Fruit fly (Drosophila melanogaster) whole organism: Measurements from ENCODE around the gene CG13005.

ENCODE experiments used
- CG8478 ChIP-seq: fragments of >200 bp; optimal IDR thresholded peaks from 2 replicates; lab custom pipeline; 2018; ENCODE audit warnings: inconsistent platforms
- Dll ChIP-seq: fragments of >200 bp; optimal IDR thresholded peaks from 2 replicates; lab custom pipeline; 2017
- EcR ChIP-seq, 2 experiments: fragments of >200 bp; optimal IDR thresholded peaks; 2 replicates each; lab custom pipeline; 2017; ENCODE audit warnings: missing biosample characterization in 2 of 2, missing genetic modification characterization in 2 of 2, missing genetic modification reagents in 2 of 2
- pan ChIP-seq: fragments of >200 bp; optimal IDR thresholded peaks from 2 replicates; lab custom pipeline; 2017
- psq ChIP-seq: fragments of >200 bp; optimal IDR thresholded peaks from 2 replicates; lab custom pipeline; 2017
- usp ChIP-seq: fragments of >200 bp; optimal IDR thresholded peaks from 2 replicates; lab custom pipeline; 2017; ENCODE audit warnings: missing biosample characterization, missing genetic modification characterization, mixed read lengths

The CG13005 gene

DNA sequence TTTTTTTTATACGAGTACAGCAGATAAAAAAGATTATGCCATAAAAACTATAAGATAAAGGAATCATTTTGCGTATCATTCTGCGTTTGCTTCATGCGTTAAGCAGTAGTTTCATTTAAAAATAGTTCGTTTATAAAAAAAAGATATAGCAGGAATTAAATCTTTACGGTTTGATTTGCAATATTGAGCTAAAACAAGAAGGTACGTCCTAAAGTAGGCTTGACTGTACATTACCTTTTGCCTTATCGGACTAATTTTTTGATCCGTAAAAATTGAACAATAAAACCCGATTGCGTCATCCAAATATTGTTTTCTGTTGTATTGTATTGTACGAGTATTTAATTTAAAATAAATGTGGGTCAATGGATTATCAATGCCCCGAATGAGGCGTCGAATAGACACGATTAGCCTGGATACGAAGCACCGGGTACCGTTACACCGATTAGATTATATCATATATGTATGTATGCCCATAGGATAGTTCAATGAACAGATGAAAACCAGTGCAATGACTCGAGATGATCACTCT lies 33.4 kb downstream of the CG13005 start:
- TF ChIP-seq psq (lab: Kevin White, UChicago) = no peak
- no peak for TF ChIP-seq Dll (lab: Kevin White, UChicago)
- TF ChIP-seq EcR (GFP tag; optimal IDR thresholded peaks at IDR 0.05; lab: Kevin White, UChicago) = no peak
- TF ChIP-seq pan = no peak
- no peak for TF ChIP-seq CG8478
- TF ChIP-seq usp (GFP tag; lab: Kevin White, UChicago) = no peak

DNA sequence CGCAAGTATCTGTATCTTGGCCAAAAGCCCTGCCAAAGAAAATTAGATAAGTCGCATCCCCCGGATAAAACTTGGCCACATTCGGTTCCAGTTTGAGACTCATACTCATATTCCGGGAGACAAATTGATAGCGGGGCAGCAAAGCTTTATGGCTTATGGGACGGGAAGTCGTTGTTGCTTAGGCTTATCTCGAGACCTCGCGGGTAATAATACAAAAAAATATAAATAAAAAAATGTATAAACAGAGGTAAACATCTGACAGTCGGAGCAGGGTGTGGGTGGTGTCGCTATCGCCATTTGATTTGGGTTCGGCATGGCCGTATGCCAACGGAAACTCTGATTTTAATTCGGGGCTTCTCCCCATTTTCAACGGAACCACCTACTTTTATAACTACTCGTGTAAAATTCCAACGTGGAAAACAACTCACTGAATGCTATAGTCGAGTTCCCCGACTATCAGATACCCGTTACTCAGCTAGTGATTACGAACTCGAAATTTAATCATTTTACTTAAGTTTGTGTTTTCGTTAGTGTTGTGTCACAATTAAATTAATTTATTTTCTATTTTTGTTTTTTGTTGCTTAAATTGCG lies 34.2 kb downstream of the CG13005 start:
- TF ChIP-seq usp (GFP tag; lab: Kevin White, UChicago) = no peak
- TF ChIP-seq psq (lab: Kevin White, UChicago) = no peak
- no peak for TF ChIP-seq CG8478
- TF ChIP-seq EcR (GFP tag; optimal IDR thresholded peaks at IDR 0.05; lab: Kevin White, UChicago) = no peak
- no peak for TF ChIP-seq Dll (lab: Kevin White, UChicago)
- no peak for TF ChIP-seq pan

DNA sequence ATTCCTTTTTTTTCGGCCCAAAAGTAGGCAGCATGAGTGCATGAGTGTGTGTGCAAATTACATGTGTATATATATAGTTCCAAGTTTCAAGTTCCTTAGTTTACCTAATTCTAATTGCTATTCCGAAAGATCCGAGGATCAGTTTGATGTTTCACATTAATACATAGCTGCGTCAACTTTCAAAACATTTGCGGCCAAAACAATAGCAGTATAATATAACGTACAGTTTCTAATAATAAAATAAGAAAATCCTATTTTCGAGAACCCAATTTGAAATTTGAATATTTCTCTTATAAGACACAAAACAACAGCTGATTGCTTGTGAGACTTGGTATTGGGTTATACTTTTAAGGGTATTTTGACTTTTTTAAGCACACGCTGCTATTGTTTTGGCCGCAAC lies 35.6 kb downstream of the CG13005 start:
- TF ChIP-seq Dll (lab: Kevin White, UChicago) (no peak), CG8478 (no peak), psq (lab: Kevin White, UChicago) (no peak), EcR (GFP tag; optimal IDR thresholded peaks at IDR 0.05; lab: Kevin White, UChicago) (no peak), pan (no peak)

DNA sequence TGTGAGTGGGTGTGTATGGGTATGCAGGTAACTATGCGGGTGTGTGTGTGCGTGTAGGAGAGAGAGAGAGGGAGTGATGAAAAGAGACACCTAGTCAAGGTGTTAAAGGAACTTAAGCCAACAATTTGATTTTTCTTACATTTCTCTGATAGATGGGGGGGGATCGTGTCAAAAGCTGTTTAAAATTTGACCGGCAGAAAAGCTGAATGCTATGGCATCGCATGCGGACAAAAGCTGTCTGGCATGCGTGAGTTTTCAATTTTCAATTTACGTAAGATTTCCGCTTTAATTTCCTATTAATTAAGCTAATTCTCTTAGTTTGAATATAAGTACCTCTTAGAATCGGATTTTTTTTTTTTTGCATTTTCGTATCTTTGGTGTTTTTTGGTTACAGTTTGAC lies 36.5 kb downstream of the CG13005 start:
- TF ChIP-seq CG8478 (no peak), pan (no peak), EcR (GFP tag; optimal IDR thresholded peaks at IDR 0.05; lab: Kevin White, UChicago) (no peak), psq (lab: Kevin White, UChicago) (no peak), Dll (lab: Kevin White, UChicago) (no peak), usp (GFP tag; lab: Kevin White, UChicago) (no peak)

DNA sequence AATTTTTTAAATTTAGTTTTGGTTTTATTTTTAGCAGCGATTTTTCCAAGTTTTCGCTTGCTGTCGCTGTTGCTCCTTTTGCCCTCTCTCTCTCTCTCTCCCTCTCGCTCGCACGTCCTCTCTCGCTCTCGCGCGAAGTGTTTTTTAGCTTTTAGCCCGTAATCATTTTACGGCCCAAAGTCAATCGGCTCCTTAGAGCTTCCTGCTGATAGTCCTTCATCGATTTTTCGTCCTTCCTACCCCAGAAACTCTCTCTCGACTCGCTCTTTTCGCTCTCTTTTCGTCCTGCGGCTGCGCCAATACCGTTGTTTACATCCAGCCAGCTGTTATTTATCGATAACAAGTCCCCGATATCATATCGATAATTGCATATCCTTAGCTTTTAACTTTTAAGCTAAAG lies 40.8 kb downstream of the CG13005 start, which contains the start of gene RSG7:
RSG7 (minus strand) TSS at position 139 of the 400 bp plus-strand sequence.
- TF ChIP-seq CG8478 = no peak
- no peak for TF ChIP-seq pan
- TF ChIP-seq Dll (lab: Kevin White, UChicago) = no peak
- TF ChIP-seq EcR (GFP tag; optimal IDR thresholded peaks at IDR 0.05; lab: Kevin White, UChicago) = no peak
- TF ChIP-seq usp (GFP tag; lab: Kevin White, UChicago) = no peak
- TF ChIP-seq psq (lab: Kevin White, UChicago) = no peak

DNA sequence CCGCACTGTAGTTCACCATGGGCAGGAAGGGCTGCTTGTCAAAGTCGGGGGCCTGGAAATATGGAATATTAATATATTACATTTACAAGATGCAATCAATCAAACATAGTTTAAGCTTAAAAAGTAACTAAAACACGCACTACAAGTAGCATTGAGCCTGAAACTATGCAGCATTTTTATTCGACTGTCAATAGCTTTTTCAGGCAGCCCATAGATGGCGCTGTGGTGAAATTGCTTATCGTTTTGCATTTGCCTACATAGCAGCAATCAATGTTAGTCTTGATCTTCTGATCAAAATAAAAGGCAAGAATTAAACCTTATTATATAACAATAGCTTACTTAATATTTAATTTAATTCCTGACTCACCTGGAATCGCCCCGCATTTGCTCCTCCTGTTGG lies 43.1 kb downstream of the CG13005 start:
- TF ChIP-seq pan (no peak), psq (lab: Kevin White, UChicago) (no peak), Dll (lab: Kevin White, UChicago) (no peak), usp (GFP tag; lab: Kevin White, UChicago) (no peak), CG8478 (no peak), EcR (GFP tag; optimal IDR thresholded peaks at IDR 0.05; lab: Kevin White, UChicago) (no peak)

DNA sequence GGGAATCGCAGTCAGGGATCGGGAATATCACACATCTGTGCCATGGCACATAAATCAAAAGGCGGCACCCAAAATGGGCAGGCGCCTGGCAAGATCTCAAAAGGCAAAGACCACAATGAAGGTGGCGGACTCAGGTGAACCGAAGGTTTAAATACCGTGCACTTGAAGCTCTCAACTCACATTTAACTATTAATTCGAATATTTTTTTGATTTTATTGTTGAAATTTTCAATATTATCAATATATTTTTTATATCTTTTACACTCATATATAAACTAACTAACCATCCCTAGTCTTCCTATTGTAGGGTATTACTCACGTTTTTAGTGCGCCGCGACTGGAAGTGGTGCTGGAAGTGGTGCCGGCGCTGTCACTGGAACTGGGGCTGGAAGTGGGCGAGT lies 45.5 kb downstream of the CG13005 start:
- TF ChIP-seq pan (no peak), psq (lab: Kevin White, UChicago) (no peak), Dll (lab: Kevin White, UChicago) (no peak), EcR (GFP tag; optimal IDR thresholded peaks at IDR 0.05; lab: Kevin White, UChicago) (no peak), usp (GFP tag; lab: Kevin White, UChicago) (no peak), CG8478 (no peak)

DNA sequence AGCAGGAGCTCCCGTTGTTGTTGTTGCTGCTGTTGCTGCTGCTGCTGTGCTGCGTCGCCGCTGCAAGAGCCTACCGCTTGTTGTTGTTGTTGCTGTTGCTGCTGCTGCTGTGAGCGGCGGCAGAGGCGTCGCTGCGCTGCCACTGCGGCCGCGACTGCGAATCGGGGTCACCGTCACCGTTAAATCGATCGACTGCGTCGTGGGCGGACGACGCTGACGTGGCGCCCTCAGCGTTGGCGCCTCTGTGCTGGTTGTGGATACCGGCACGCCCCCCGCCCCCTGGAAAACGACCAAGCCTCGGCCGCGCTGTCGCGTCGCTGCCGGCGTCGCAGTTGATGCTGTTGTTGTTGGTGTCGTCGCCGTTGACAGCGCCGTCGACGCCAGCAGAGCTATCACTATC lies 46.1 kb downstream of the CG13005 start:
- no peak for TF ChIP-seq EcR (GFP tag; optimal IDR thresholded peaks at IDR 0.05; lab: Kevin White, UChicago)
- TF ChIP-seq CG8478 = no peak
- TF ChIP-seq Dll (lab: Kevin White, UChicago) = no peak
- TF ChIP-seq usp (GFP tag; lab: Kevin White, UChicago) = no peak
- TF ChIP-seq psq (lab: Kevin White, UChicago) = no peak
- no peak for TF ChIP-seq pan

DNA sequence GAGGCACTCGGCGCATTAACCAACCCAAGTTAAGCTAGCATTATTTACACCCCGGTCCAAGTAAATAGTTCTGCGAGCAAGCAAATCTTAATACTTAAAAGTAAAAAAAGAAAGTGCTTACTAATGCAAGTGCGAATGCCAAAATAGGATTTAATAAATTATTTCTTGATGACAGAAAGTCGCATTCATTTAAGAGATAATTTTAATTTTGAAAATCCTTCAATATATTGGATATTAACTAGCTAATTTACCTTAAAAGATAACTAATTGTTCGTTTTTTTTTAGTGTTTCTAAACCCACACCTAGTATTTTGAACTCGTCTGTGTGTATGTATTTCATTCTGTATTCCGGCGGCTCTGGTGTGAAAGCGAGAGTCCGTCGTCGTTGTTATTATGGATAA lies 51.3 kb downstream of the CG13005 start:
- TF ChIP-seq CG8478 (no peak), usp (GFP tag; lab: Kevin White, UChicago) (no peak)
